Fruit fly (Drosophila melanogaster): ENCODE results near the gene vn.

Gene vn

DNA sequence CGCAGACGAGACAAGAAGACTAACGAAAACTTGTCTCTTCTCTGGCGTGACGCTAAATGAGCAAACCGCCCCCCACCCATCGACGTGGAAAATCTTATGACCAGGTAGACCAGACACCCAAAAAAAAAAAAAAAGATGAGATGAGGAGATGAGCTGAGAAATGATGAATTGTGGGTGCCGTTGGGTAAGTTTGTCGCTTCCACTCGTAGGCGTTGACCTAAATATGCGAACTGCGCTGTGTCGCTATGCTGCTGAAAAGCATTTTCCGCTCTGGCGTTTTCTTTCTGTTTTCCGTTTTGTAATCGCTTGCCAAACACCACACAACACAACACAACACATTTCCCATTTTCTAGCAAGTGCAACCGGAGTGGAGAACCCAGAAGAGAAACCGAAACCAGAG is 6.6 kb downstream of the vn start (continued):
- TF ChIP-seq CG14050 (GFP tag; IDR thresholded peaks at IDR 0.05) = no peak
- no peak for TF ChIP-seq GATAe (GFP tag; conservative IDR thresholded peaks at IDR 0.05)
- TF ChIP-seq Dfd (GFP tag; optimal IDR thresholded peaks at IDR 0.05) = no peak
- TF ChIP-seq C15 (GFP tag; IDR thresholded peaks at IDR 0.05) = no peak
- no peak for TF ChIP-seq abd-A (tag; optimal IDR thresholded peaks at IDR 0.05)
- TF ChIP-seq Med (GFP tag) = peak; percentile 39
- 0 out of 2 replicates have a peak, but pooled peaks have one; percentile 26 for TF ChIP-seq slbo (GFP tag; IDR thresholded peaks at IDR 0.05)
- TF ChIP-seq so (GFP tag; IDR thresholded peaks at IDR 0.05) = peak; percentile 48; the same call in 1 of the 3 replicates
- TF ChIP-seq CG17568 (GFP tag; optimal IDR thresholded peaks at IDR 0.05) = no peak
- TF ChIP-seq CG31441 (GFP tag; IDR thresholded peaks at IDR 0.05) = no peak
- no peak for TF ChIP-seq Hand (GFP tag; optimal IDR thresholded peaks at IDR 0.05)
- TF ChIP-seq ems (GFP tag; optimal IDR thresholded peaks at IDR 0.05) = no peak
- peak; percentile 17; the same call in 1 of the 2 replicates for TF ChIP-seq Rfx (GFP tag; IDR thresholded peaks at IDR 0.05)
- TF ChIP-seq twi (tag; optimal IDR thresholded peaks at IDR 0.05) = no peak
- TF ChIP-seq Xbp1 (GFP tag; optimal IDR thresholded peaks at IDR 0.05) = no peak
- no peak for TF ChIP-seq br (optimal IDR thresholded peaks at IDR 0.05)
- no peak for TF ChIP-seq bsh (GFP tag; optimal IDR thresholded peaks at IDR 0.05)
- TF ChIP-seq CG5180 (GFP tag; optimal IDR thresholded peaks at IDR 0.05) = no peak
- TF ChIP-seq Meics (GFP tag; optimal IDR thresholded peaks at IDR 0.05) = no peak
- TF ChIP-seq ham (GFP tag; IDR thresholded peaks at IDR 0.05) = no peak
- no peak for TF ChIP-seq sc (optimal IDR thresholded peaks at IDR 0.05)
- TF ChIP-seq sc (GFP tag; optimal IDR thresholded peaks at IDR 0.05) = no peak
- TF ChIP-seq lbe (GFP tag; optimal IDR thresholded peaks at IDR 0.05) = no peak
- no peak for TF ChIP-seq danr (GFP tag; IDR thresholded peaks at IDR 0.05)
- no peak for TF ChIP-seq NC2α (GFP tag; optimal IDR thresholded peaks at IDR 0.05)
- TF ChIP-seq pita (GFP tag; optimal IDR thresholded peaks at IDR 0.05) = no peak
- TF ChIP-seq CG17912 (GFP tag; optimal IDR thresholded peaks at IDR 0.05) = no peak
- TF ChIP-seq CG9609 (GFP tag; optimal IDR thresholded peaks at IDR 0.05) = no peak
- TF ChIP-seq chif (GFP tag; optimal IDR thresholded peaks at IDR 0.05) = no peak
- no peak for TF ChIP-seq rib (GFP tag; IDR thresholded peaks at IDR 0.05)
- TF ChIP-seq Max (GFP tag; optimal IDR thresholded peaks at IDR 0.05) = no peak
- peak; percentile 2 for TF ChIP-seq sqz (GFP tag; optimal IDR thresholded peaks at IDR 0.05)
- TF ChIP-seq cad (GFP tag; optimal IDR thresholded peaks at IDR 0.05) = no peak
- no peak for TF ChIP-seq maf-S (GFP tag; optimal IDR thresholded peaks at IDR 0.05)
- no peak for TF ChIP-seq CG6272 (GFP tag; IDR thresholded peaks at IDR 0.05)
- peak; percentile 11; the same call in 1 of the 4 replicates for TF ChIP-seq Gug (GFP tag; IDR thresholded peaks at IDR 0.05)
- TF ChIP-seq ind (GFP tag; optimal IDR thresholded peaks at IDR 0.05) = no peak
- peak; percentile 16; the same call in 1 of the 2 replicates for TF ChIP-seq vvl (GFP tag; IDR thresholded peaks at IDR 0.05)
- no peak for TF ChIP-seq CG12104 (GFP tag; optimal IDR thresholded peaks at IDR 0.05)
- no peak for TF ChIP-seq Chrac-16 (GFP tag; optimal IDR thresholded peaks at IDR 0.05)
- no peak for TF ChIP-seq CG14860 (GFP tag; IDR thresholded peaks at IDR 0.05; ENCODE audit: partially characterized antibody)
- TF ChIP-seq tna (GFP tag; IDR thresholded peaks at IDR 0.05; ENCODE audit: partially characterized antibody) = no peak
- TF ChIP-seq CkIIα-i1 (GFP tag; IDR thresholded peaks at IDR 0.05) = no peak
- no peak for TF ChIP-seq CG8089 (GFP tag; optimal IDR thresholded peaks at IDR 0.05)
- TF ChIP-seq her (GFP tag; optimal IDR thresholded peaks at IDR 0.05) = no peak
- TF ChIP-seq phol (tag; optimal IDR thresholded peaks at IDR 0.05) = no peak
- no peak for TF ChIP-seq CG15011 (GFP tag; optimal IDR thresholded peaks at IDR 0.05)
- peak; percentile 60; the same call in 1 of the 2 replicates for TF ChIP-seq CG11696 (GFP tag; IDR thresholded peaks at IDR 0.05)
- peak; percentile 78 for TF ChIP-seq sr (GFP tag; IDR thresholded peaks at IDR 0.05)
- TF ChIP-seq CG34376 (GFP tag; optimal IDR thresholded peaks at IDR 0.05) = no peak
- no peak for TF ChIP-seq CG4328 (GFP tag; optimal IDR thresholded peaks at IDR 0.05)
- no peak for TF ChIP-seq wdn (GFP tag; IDR thresholded peaks at IDR 0.05)
- no peak for TF ChIP-seq CG13424 (tag; optimal IDR thresholded peaks at IDR 0.05)

Data from whole organism, embryonic.